Fruit fly (Drosophila melanogaster) whole organism: Measurements from ENCODE around the gene Lim3.

Experiments used
- CG8478 ChIP-seq: fragments of >200 bp; optimal IDR thresholded peaks from 2 replicates; lab custom pipeline; 2018; ENCODE audit warnings: inconsistent platforms
- EcR ChIP-seq, 2 experiments: fragments of >200 bp; optimal IDR thresholded peaks; 2 replicates each; lab custom pipeline; 2017; ENCODE audit warnings: missing biosample characterization in 2 of 2, missing genetic modification characterization in 2 of 2, missing genetic modification reagents in 2 of 2
- pan ChIP-seq: fragments of >200 bp; optimal IDR thresholded peaks from 2 replicates; lab custom pipeline; 2017
- usp ChIP-seq: fragments of >200 bp; optimal IDR thresholded peaks from 2 replicates; lab custom pipeline; 2017; ENCODE audit warnings: missing biosample characterization, missing genetic modification characterization, mixed read lengths

dm6 chr2L:19154893-19155389 lies 46.7 kb upstream of the Lim3 start:
- TF ChIP-seq pan (lab: Kevin White, UChicago) = no peak
- TF ChIP-seq EcR (GFP tag; optimal IDR thresholded peaks at IDR 0.05; lab: Kevin White, UChicago) = peak in 1 of 2 experiments; percentile 52
- no peak for TF ChIP-seq usp (GFP tag; lab: Kevin White, UChicago)
- TF ChIP-seq CG8478 (lab: Kevin White, UChicago) = no peak
